Worm (Caenorhabditis elegans): ENCODE results near the gene C01G6.9.

C01G6.9 gene

ce11 chrII:9301065-9301464 is 5.4 kb upstream of the C01G6.9 start (continued):
- TF ChIP-seq dmd-9 (GFP tag; IDR thresholded peaks at IDR 0.05) (no peak), ztf-11 (tag; optimal IDR thresholded peaks at IDR 0.05) (no peak), nhr-77 (tag; optimal IDR thresholded peaks at IDR 0.05) (peak; percentile 27)

DNA sequence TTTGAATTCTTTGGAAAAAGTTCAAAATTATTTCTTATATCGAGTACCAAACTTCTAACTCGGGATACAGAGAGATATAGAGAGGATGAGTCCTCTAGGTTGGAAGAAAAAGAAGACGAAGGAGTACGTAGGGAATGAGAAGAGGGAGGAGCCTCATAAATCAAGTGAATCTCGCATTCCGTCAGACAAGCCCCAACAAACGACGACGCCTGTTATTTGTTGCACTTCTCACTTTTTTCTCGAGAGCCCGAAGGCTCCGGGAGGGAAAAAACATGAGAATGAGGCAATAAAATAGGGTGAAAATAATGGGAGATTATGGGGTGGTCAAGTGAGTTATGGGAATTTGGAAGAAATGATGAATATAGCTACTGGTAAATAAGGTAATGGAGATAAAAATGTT is 4.1 kb upstream of the C01G6.9 start:
- TF ChIP-seq lir-3 (tag; optimal IDR thresholded peaks at IDR 0.05) (no peak), unc-62 (GFP tag; optimal IDR thresholded peaks at IDR 0.05 in 1 of 2) (peak in 1 of 2 experiments; percentile 2), unc-62 (tag; optimal IDR thresholded peaks at IDR 0.05) (no peak)

DNA sequence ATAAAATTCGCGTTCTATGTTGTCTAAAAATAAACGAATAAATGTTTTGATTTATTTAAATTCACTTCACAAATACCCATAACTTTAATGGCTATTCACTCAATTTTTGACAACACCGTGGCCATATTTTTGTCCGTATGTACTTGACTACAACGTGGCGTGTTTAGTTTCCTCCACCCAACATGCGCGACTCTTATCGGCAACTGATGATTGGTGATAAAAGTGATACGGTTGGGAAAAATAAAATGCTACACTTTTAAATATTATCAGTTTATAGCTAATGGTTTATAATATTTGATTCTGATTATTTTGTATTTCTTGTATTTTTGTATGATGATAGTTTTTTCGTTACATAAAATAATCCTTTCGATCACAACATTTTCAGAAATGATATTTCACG is 4.0 kb downstream of the C01G6.9 start, which contains the start of gene acs-7:
Gene acs-7, plus strand, starts transcription at position 386 of the 400 bp plus-strand sequence.
- peak; percentile 90 for TF ChIP-seq pqm-1 (tag; optimal IDR thresholded peaks at IDR 0.05)
- no peak for TF ChIP-seq F49E8.2 (tag; optimal IDR thresholded peaks at IDR 0.05; ENCODE audit: borderline replicate concordance)
- no peak for TF ChIP-seq attf-4 (tag; optimal IDR thresholded peaks at IDR 0.05)
- no peak for TF ChIP-seq ceh-82 (tag; optimal IDR thresholded peaks at IDR 0.05)
- no peak for TF ChIP-seq pha-4 (GFP tag; IDR thresholded peaks at IDR 0.05)
- TF ChIP-seq pha-4 (tag; optimal IDR thresholded peaks at IDR 0.05), result no peak
- no peak for TF ChIP-seq lim-7 (GFP tag; IDR thresholded peaks at IDR 0.05)
- no peak for TF ChIP-seq duxl-1 (tag; optimal IDR thresholded peaks at IDR 0.05; ENCODE audit: poor library complexity)
- no peak for TF ChIP-seq lin-39 (tag; optimal IDR thresholded peaks at IDR 0.05)
- TF ChIP-seq ztf-11 (tag; optimal IDR thresholded peaks at IDR 0.05), result no peak
- TF ChIP-seq aly-2 (tag; optimal IDR thresholded peaks at IDR 0.05), result no peak
- no peak for TF ChIP-seq ctbp-1 (GFP tag; IDR thresholded peaks at IDR 0.05)
- TF ChIP-seq sdz-12 (GFP tag; optimal IDR thresholded peaks at IDR 0.05), result no peak
- peak; percentile 89 for TF ChIP-seq nhr-77 (tag; optimal IDR thresholded peaks at IDR 0.05)
- peak; percentile 2 for TF ChIP-seq nhr-10 (tag; optimal IDR thresholded peaks at IDR 0.05)
- no peak for TF ChIP-seq nhr-6 (tag; optimal IDR thresholded peaks at IDR 0.05)
- TF ChIP-seq tra-1 (GFP tag; IDR thresholded peaks at IDR 0.05), result 0 out of 2 replicates have a peak, but pooled peaks have one; percentile 15
- TF ChIP-seq ceh-32 (tag; optimal IDR thresholded peaks at IDR 0.05; ENCODE audit: poor library complexity), result no peak
- TF ChIP-seq nhr-76 (tag; optimal IDR thresholded peaks at IDR 0.05), result no peak
- peak; percentile 51 for TF ChIP-seq hlh-30 (tag; optimal IDR thresholded peaks at IDR 0.05; ENCODE audit: insufficient read depth)
- no peak for TF ChIP-seq dmd-8 (GFP tag; IDR thresholded peaks at IDR 0.05)
- no peak for TF ChIP-seq zag-1 (tag; optimal IDR thresholded peaks at IDR 0.05)
- TF ChIP-seq mes-2 (tag; optimal IDR thresholded peaks at IDR 0.05; ENCODE audit: poor library complexity, severe bottlenecking), result no peak
- TF ChIP-seq php-3 (GFP tag; IDR thresholded peaks at IDR 0.05), result peak; percentile 90
- TF ChIP-seq mep-1 (tag; optimal IDR thresholded peaks at IDR 0.05), result peak; percentile 60
- no peak for TF ChIP-seq nhr-237 (tag; optimal IDR thresholded peaks at IDR 0.05)
- TF ChIP-seq Y105C5A.15 (GFP tag; IDR thresholded peaks at IDR 0.05), result no peak
- TF ChIP-seq saeg-2 (GFP tag; IDR thresholded peaks at IDR 0.05), result no peak
- no peak for TF ChIP-seq F44E2.7 (GFP tag; IDR thresholded peaks at IDR 0.05)
- TF ChIP-seq ztf-7 (tag; optimal IDR thresholded peaks at IDR 0.05), result no peak
- TF ChIP-seq arid-1 (GFP tag; conservative IDR thresholded peaks at IDR 0.05), result no peak
- no peak for TF ChIP-seq egl-43 (GFP tag; IDR thresholded peaks at IDR 0.05)
- TF ChIP-seq ama-1 (optimal IDR thresholded peaks at IDR 0.05), result no peak
- TF ChIP-seq nhr-28 (tag; optimal IDR thresholded peaks at IDR 0.05), result peak; percentile 96
- TF ChIP-seq hlh-11 (tag; optimal IDR thresholded peaks at IDR 0.05), result peak; percentile 88
- peak; percentile 21 for TF ChIP-seq T20F7.1 (GFP tag; optimal IDR thresholded peaks at IDR 0.05)
- TF ChIP-seq Y48G9A.11 (GFP tag; IDR thresholded peaks at IDR 0.05), result no peak
- no peak for TF ChIP-seq lin-15B (tag; optimal IDR thresholded peaks at IDR 0.05)
- no peak for TF ChIP-seq daf-16 (GFP tag; optimal IDR thresholded peaks at IDR 0.05)
- peak; percentile 95 for TF ChIP-seq daf-16 (tag; optimal IDR thresholded peaks at IDR 0.05)
- no peak for TF ChIP-seq snpc-1.2 (GFP tag; IDR thresholded peaks at IDR 0.05)
- TF ChIP-seq mdl-1 (tag; optimal IDR thresholded peaks at IDR 0.05), result peak in 1 of 2 experiments; percentile 74
- peak; percentile 87 for TF ChIP-seq dmd-6 (GFP tag; IDR thresholded peaks at IDR 0.05)
- peak; percentile 95 for TF ChIP-seq dve-1 (tag; optimal IDR thresholded peaks at IDR 0.05; ENCODE audit: insufficient read depth)
- TF ChIP-seq nhr-102 (tag; optimal IDR thresholded peaks at IDR 0.05), result peak; percentile 32
